Fruit fly (Drosophila melanogaster) whole organism, embryonic: ENCODE results near the gene SecCl.

Source experiments
- B-H1 ChIP-seq: fragments of 200-800 bp; sonication (Bioruptor generic); IDR thresholded peaks from 3 replicates; pipeline ENCODE4 v1.3.6; 2022; ENCODE audit warnings: missing biosample characterization, missing genetic modification characterization
- CG10209 ChIP-seq: fragments of 200-800 bp; sonication (Bioruptor generic); optimal IDR thresholded peaks from 3 replicates; lab custom pipeline; 2017; ENCODE audit warnings: missing biosample characterization, mild to moderate bottlenecking, missing genetic modification characterization, missing genetic modification reagents
- CG10565 ChIP-seq: fragments of 200-800 bp; sonication (Bioruptor generic); optimal IDR thresholded peaks from 3 replicates; lab custom pipeline; 2016; ENCODE audit warnings: missing biosample characterization, mild to moderate bottlenecking, missing genetic modification characterization
- CG11456 ChIP-seq: fragments of 200-800 bp; sonication (Bioruptor generic); IDR thresholded peaks from 3 replicates; pipeline ENCODE4 v1.3.6; 2022; ENCODE audit warnings: missing biosample characterization, missing genetic modification characterization
- CG11695 ChIP-seq: fragments of 200-800 bp; sonication (Bioruptor generic); IDR thresholded peaks from 3 replicates; pipeline ENCODE4 v1.3.6; 2022; ENCODE audit warnings: missing biosample characterization, missing genetic modification characterization
- CG12155 ChIP-seq: fragments of 200-800 bp; sonication (Bioruptor generic); optimal IDR thresholded peaks from 3 replicates; lab custom pipeline; 2016; ENCODE audit warnings: missing biosample characterization, missing genetic modification characterization
- CG12219 ChIP-seq: fragments of 200-800 bp; sonication (Bioruptor generic); optimal IDR thresholded peaks from 3 replicates; lab custom pipeline; 2018; ENCODE audit warnings: missing biosample characterization, mild to moderate bottlenecking, missing genetic modification characterization
- CG13894 ChIP-seq: fragments of 200-800 bp; sonication (Bioruptor generic); optimal IDR thresholded peaks from 3 replicates; lab custom pipeline; 2018; ENCODE audit warnings: missing biosample characterization, mild to moderate bottlenecking, missing genetic modification characterization, moderate library complexity
- CG14441 ChIP-seq: fragments of 200-800 bp; sonication (Bioruptor generic); IDR thresholded peaks from 2 replicates; pipeline ENCODE4 v1.3.6; 2022; ENCODE audit warnings: missing biosample characterization, missing genetic modification characterization
- CG15514 ChIP-seq: fragments of 200-800 bp; sonication (Bioruptor generic); optimal IDR thresholded peaks from 3 replicates; lab custom pipeline; 2017; ENCODE audit warnings: missing biosample characterization, missing genetic modification characterization, mild to moderate bottlenecking, moderate library complexity, missing genetic modification reagents
- CG17568 ChIP-seq: fragments of 200-800 bp; sonication (Bioruptor generic); optimal IDR thresholded peaks from 2 replicates; lab custom pipeline; 2018; ENCODE audit warnings: missing biosample characterization, mild to moderate bottlenecking, missing genetic modification characterization, moderate library complexity
- CG17912 ChIP-seq: fragments of 200-800 bp; sonication (Bioruptor generic); optimal IDR thresholded peaks from 2 replicates; lab custom pipeline; 2018; ENCODE audit warnings: missing biosample characterization, mild to moderate bottlenecking, missing genetic modification characterization
- CG2120 ChIP-seq: fragments of 200-800 bp; sonication (Bioruptor generic); optimal IDR thresholded peaks from 3 replicates; lab custom pipeline; 2016; ENCODE audit warnings: missing biosample characterization, missing genetic modification characterization
- CG4424 ChIP-seq: fragments of 200-800 bp; sonication (Bioruptor generic); optimal IDR thresholded peaks from 3 replicates; lab custom pipeline; 2016; ENCODE audit warnings: missing biosample characterization, missing genetic modification characterization
- CG4820 ChIP-seq: fragments of 200-800 bp; sonication (Bioruptor generic); optimal IDR thresholded peaks from 3 replicates; lab custom pipeline; 2016; ENCODE audit warnings: missing biosample characterization, missing genetic modification characterization
- CG6791 ChIP-seq: fragments of 200-800 bp; sonication (Bioruptor generic); IDR thresholded peaks from 3 replicates; pipeline ENCODE4 v1.3.6; 2022; ENCODE audit warnings: missing biosample characterization, missing genetic modification characterization; ENCODE audit not compliant: partially characterized antibody
- CG7987 ChIP-seq: fragments of 200-800 bp; sonication (Bioruptor generic); optimal IDR thresholded peaks from 2 replicates; lab custom pipeline; 2018; ENCODE audit warnings: missing biosample characterization, mild to moderate bottlenecking, missing genetic modification characterization, moderate library complexity
- CG8089 ChIP-seq: fragments of 200-800 bp; sonication (Bioruptor generic); optimal IDR thresholded peaks from 3 replicates; lab custom pipeline; 2016; ENCODE audit warnings: missing biosample characterization, missing genetic modification characterization
- CG8281 ChIP-seq: fragments of 200-800 bp; sonication (Bioruptor generic); optimal IDR thresholded peaks from 2 replicates; lab custom pipeline; 2018; ENCODE audit warnings: missing biosample characterization, mild to moderate bottlenecking, missing genetic modification characterization, moderate library complexity
- CG8478 ChIP-seq: fragments of >200 bp; optimal IDR thresholded peaks from 2 replicates; lab custom pipeline; 2018
- CG9932 ChIP-seq: fragments of 200-800 bp; sonication (Bioruptor generic); IDR thresholded peaks from 2 replicates; pipeline ENCODE4 v1.3.6; 2022; ENCODE audit warnings: missing biosample characterization, missing genetic modification characterization
- D19A ChIP-seq: fragments of 200-800 bp; optimal IDR thresholded peaks from 3 replicates; lab custom pipeline; 2019; ENCODE audit warnings: missing biosample characterization, mild to moderate bottlenecking, missing genetic modification characterization, moderate library complexity
- Dek ChIP-seq: fragments of 200-800 bp; sonication (Bioruptor generic); optimal IDR thresholded peaks from 3 replicates; lab custom pipeline; 2019; ENCODE audit warnings: missing biosample characterization, mild to moderate bottlenecking, missing genetic modification characterization, moderate library complexity
- Dll ChIP-seq: fragments of 200-800 bp; sonication (Bioruptor generic); IDR thresholded peaks from 4 replicates; pipeline ENCODE4 v1.3.6; 2022; ENCODE audit warnings: missing biosample characterization, missing genetic modification characterization; ENCODE audit not compliant: partially characterized antibody
- Fer3 ChIP-seq: fragments of 200-800 bp; sonication (Bioruptor generic); optimal IDR thresholded peaks from 2 replicates; lab custom pipeline; 2018; ENCODE audit warnings: missing biosample characterization, mild to moderate bottlenecking, missing genetic modification characterization, moderate library complexity
- H15 ChIP-seq: fragments of 200-800 bp; sonication (Bioruptor generic); IDR thresholded peaks from 3 replicates; pipeline ENCODE4 v1.3.6; 2022; ENCODE audit warnings: missing biosample characterization, missing genetic modification characterization
- Hr78 ChIP-seq, 2 experiments: fragments of 200-800 bp in 1 of 2; fragments of >200 bp in 1 of 2; sonication (Bioruptor generic) in 1 of 2; optimal IDR thresholded peaks; 2 replicates each; lab custom pipeline; 2017 to 2019; ENCODE audit warnings: missing biosample characterization in 2 of 2, missing genetic modification characterization in 2 of 2, mild to moderate bottlenecking in 1 of 2, moderate library complexity in 1 of 2
- Meics ChIP-seq: fragments of 200-800 bp; sonication (Bioruptor generic); optimal IDR thresholded peaks from 2 replicates; lab custom pipeline; 2017; ENCODE audit warnings: missing biosample characterization, mild to moderate bottlenecking, missing genetic modification characterization
- NC2β ChIP-seq: fragments of 200-800 bp; sonication (Bioruptor generic); optimal IDR thresholded peaks from 2 replicates; lab custom pipeline; 2016; ENCODE audit warnings: missing biosample characterization, missing genetic modification characterization
- Oaz ChIP-seq: fragments of 200-800 bp; sonication (Bioruptor generic); IDR thresholded peaks from 2 replicates; pipeline ENCODE4 v1.3.6; 2022; ENCODE audit warnings: missing biosample characterization, missing genetic modification characterization
- Opbp ChIP-seq: fragments of 200-800 bp; sonication (Bioruptor generic); IDR thresholded peaks from 3 replicates; pipeline ENCODE4 v1.3.6; 2022; ENCODE audit warnings: missing biosample characterization, missing genetic modification characterization; ENCODE audit not compliant: partially characterized antibody
- Spps ChIP-seq: fragments of 200-800 bp; sonication (Bioruptor generic); optimal IDR thresholded peaks from 2 replicates; lab custom pipeline; 2018; ENCODE audit warnings: missing biosample characterization, mild to moderate bottlenecking, missing genetic modification characterization
- bab2 ChIP-seq: fragments of 200-800 bp; sonication (Bioruptor generic); optimal IDR thresholded peaks from 2 replicates; lab custom pipeline; 2016; ENCODE audit warnings: missing biosample characterization, missing genetic modification characterization
- cas ChIP-seq: fragments of 200-800 bp; sonication (Bioruptor generic); IDR thresholded peaks from 2 replicates; pipeline ENCODE4 v1.3.6; 2022; ENCODE audit warnings: missing biosample characterization, missing genetic modification characterization
- caup ChIP-seq: fragments of 200-800 bp; sonication (Bioruptor generic); optimal IDR thresholded peaks from 3 replicates; lab custom pipeline; 2017; ENCODE audit warnings: missing biosample characterization, mild to moderate bottlenecking, missing genetic modification characterization, moderate library complexity; ENCODE audit not compliant: severe bottlenecking
- chinmo ChIP-seq: fragments of 200-800 bp; sonication (Bioruptor generic); IDR thresholded peaks from 4 replicates; pipeline ENCODE4 v1.3.6; 2022; ENCODE audit warnings: missing biosample characterization, missing genetic modification characterization; ENCODE audit not compliant: partially characterized antibody
- dmrt11E ChIP-seq: fragments of 200-800 bp; sonication (Bioruptor generic); optimal IDR thresholded peaks from 3 replicates; lab custom pipeline; 2018; ENCODE audit warnings: missing biosample characterization, mild to moderate bottlenecking, missing genetic modification characterization, moderate library complexity
- gsb ChIP-seq: fragments of 200-800 bp; sonication (Bioruptor generic); IDR thresholded peaks from 2 replicates; pipeline ENCODE4 v1.3.6; 2022; ENCODE audit warnings: missing biosample characterization, missing genetic modification characterization
- insv ChIP-seq, 2 experiments: fragments of 200-800 bp; sonication (Bioruptor generic); optimal IDR thresholded peaks; 3 replicates each; lab custom pipeline; 2016 to 2018; ENCODE audit warnings: missing biosample characterization in 2 of 2, missing genetic modification characterization in 2 of 2
- lab ChIP-seq: fragments of 200-800 bp; sonication (Bioruptor generic); optimal IDR thresholded peaks from 3 replicates; lab custom pipeline; 2017; ENCODE audit warnings: missing biosample characterization, missing genetic modification characterization, mild to moderate bottlenecking, moderate library complexity, missing genetic modification reagents
- otp ChIP-seq: fragments of 200-800 bp; sonication (Bioruptor generic); IDR thresholded peaks from 3 replicates; pipeline ENCODE4, ENCODE4 v1.3.6; 2022; ENCODE audit warnings: missing biosample characterization, missing genetic modification characterization
- pfk ChIP-seq: fragments of 200-800 bp; sonication (Bioruptor generic); optimal IDR thresholded peaks from 2 replicates; lab custom pipeline; 2018; ENCODE audit warnings: missing biosample characterization, mild to moderate bottlenecking, missing genetic modification characterization, moderate library complexity
- pho ChIP-seq: fragments of 200-800 bp; sonication (Bioruptor generic); optimal IDR thresholded peaks from 2 replicates; lab custom pipeline; 2016; ENCODE audit warnings: missing biosample characterization, missing genetic modification characterization
- pnt ChIP-seq: fragments of 200-800 bp; sonication (Bioruptor generic); optimal IDR thresholded peaks from 3 replicates; lab custom pipeline; 2016; ENCODE audit warnings: missing biosample characterization, missing genetic modification characterization
- pros ChIP-seq: fragments of 200-800 bp; sonication (Bioruptor generic); optimal IDR thresholded peaks from 3 replicates; lab custom pipeline; 2019; ENCODE audit warnings: missing biosample characterization, mild to moderate bottlenecking, missing genetic modification characterization, moderate library complexity
- sens ChIP-seq: fragments of 200-800 bp; sonication (Bioruptor generic); peaks from one replicate; lab custom pipeline; 2016; ENCODE audit warnings: missing biosample characterization, missing genetic modification characterization
- sr ChIP-seq: fragments of 200-800 bp; sonication (Bioruptor generic); IDR thresholded peaks from 3 replicates; pipeline ENCODE4 v1.3.6; 2022; ENCODE audit warnings: missing biosample characterization, missing genetic modification characterization
- stc ChIP-seq: fragments of 200-800 bp; sonication (Bioruptor generic); IDR thresholded peaks from 2 replicates; pipeline ENCODE4 v1.3.6; 2022; ENCODE audit warnings: missing biosample characterization, missing genetic modification characterization
- sug ChIP-seq: fragments of 200-800 bp; optimal IDR thresholded peaks from 2 replicates; lab custom pipeline; 2019; ENCODE audit warnings: missing biosample characterization, mild to moderate bottlenecking, missing genetic modification characterization, moderate library complexity
- trh ChIP-seq: fragments of 200-800 bp; sonication (Bioruptor generic); optimal IDR thresholded peaks from 2 replicates; lab custom pipeline; 2016; ENCODE audit warnings: missing biosample characterization, missing genetic modification characterization

SecCl gene

dm6 chr3L:17430957-17431585, 38.9 kb upstream of the SecCl start (continued):
- TF ChIP-seq dmrt11E: no peak
- no peak for TF ChIP-seq Spps (tag; lab: Kevin White, UChicago)
- TF ChIP-seq bab2 (GFP tag; lab: Kevin White, UChicago): peak; percentile 11
- TF ChIP-seq CG4424 (GFP tag; lab: Kevin White, UChicago): no peak
- peak; percentile 60 for TF ChIP-seq sug (tag; lab: Kevin White, UChicago)
- TF ChIP-seq Dek (tag; lab: Kevin White, UChicago): no peak
- TF ChIP-seq sens (GFP tag; lab: Kevin White, UChicago): peak; percentile 79
- peak; percentile 3 for TF ChIP-seq pho (GFP tag; lab: Kevin White, UChicago)
- no peak for TF ChIP-seq CG4820 (GFP tag; lab: Kevin White, UChicago)
- no peak for TF ChIP-seq gsb (GFP tag; lab: Robert Waterston, UW)
- TF ChIP-seq Opbp: no peak
- TF ChIP-seq CG13894: no peak
- peak; percentile 5 for TF ChIP-seq caup (GFP tag; lab: Kevin White, UChicago)
- no peak for TF ChIP-seq CG15514
- TF ChIP-seq NC2β (GFP tag; lab: Kevin White, UChicago): no peak
- TF ChIP-seq Oaz (GFP tag; lab: Robert Waterston, UW): no peak
- no peak for TF ChIP-seq sr (GFP tag; lab: Robert Waterston, UW)
- TF ChIP-seq stc (GFP tag; lab: Robert Waterston, UW): no peak
- no peak for TF ChIP-seq CG6791 (GFP tag; lab: Robert Waterston, UW)
- TF ChIP-seq Hr78 (GFP tag; optimal IDR thresholded peaks at IDR 0.05; lab: Kevin White, UChicago): no peak
- peak; percentile 15; the same call in 1 of the 2 replicates for TF ChIP-seq CG9932 (GFP tag; lab: Robert Waterston, UW)
- TF ChIP-seq CG14441 (GFP tag; lab: Robert Waterston, UW): peak; percentile 51; the same call in 1 of the 2 replicates
- no peak for TF ChIP-seq trh (GFP tag; lab: Kevin White, UChicago)
- peak; percentile 40 for TF ChIP-seq lab (GFP tag; lab: Kevin White, UChicago)
- TF ChIP-seq otp: no peak
- TF ChIP-seq chinmo (GFP tag; lab: Robert Waterston, UW): no peak
- peak; percentile 26 for TF ChIP-seq Fer3 (tag; lab: Kevin White, UChicago)
- peak; percentile 20 for TF ChIP-seq Meics (GFP tag; lab: Kevin White, UChicago)
- TF ChIP-seq CG8089: no peak
- no peak for TF ChIP-seq H15
- TF ChIP-seq CG10209 (GFP tag; lab: Kevin White, UChicago): no peak
- peak; percentile 81 for TF ChIP-seq pfk (GFP tag; lab: Kevin White, UChicago)
- TF ChIP-seq CG11695: no peak
- no peak for TF ChIP-seq cas (GFP tag; lab: Robert Waterston, UW)
- TF ChIP-seq CG17568 (GFP tag; lab: Kevin White, UChicago): no peak
- TF ChIP-seq CG8478: no peak
- no peak for TF ChIP-seq insv (GFP tag; optimal IDR thresholded peaks at IDR 0.05; lab: Kevin White, UChicago)
- TF ChIP-seq Dll: no peak
- no peak for TF ChIP-seq CG17912 (GFP tag; lab: Kevin White, UChicago)
- no peak for TF ChIP-seq pros (GFP tag; lab: Kevin White, UChicago)
- no peak for TF ChIP-seq CG8281 (tag; lab: Kevin White, UChicago)
- no peak for TF ChIP-seq B-H1
- no peak for TF ChIP-seq CG11456
- no peak for TF ChIP-seq CG12155 (GFP tag; lab: Kevin White, UChicago)
- no peak for TF ChIP-seq CG10565 (GFP tag; lab: Kevin White, UChicago)
- no peak for TF ChIP-seq pnt
- no peak for TF ChIP-seq CG12219 (GFP tag; lab: Kevin White, UChicago)
- peak; percentile 27 for TF ChIP-seq CG2120 (GFP tag; lab: Kevin White, UChicago)
- TF ChIP-seq D19A (tag; lab: Kevin White, UChicago): peak; percentile 65
- TF ChIP-seq CG7987: no peak
